Fruit fly (Drosophila melanogaster): Measurements from ENCODE around the gene stai.

The stai gene

dm6 chr2L:6090786-6091716, 9.1 kb upstream of the stai start, which contains the start of gene CG45075 (continued):
- TF ChIP-seq slbo (GFP tag; IDR thresholded peaks at IDR 0.05), result no peak
- TF ChIP-seq wor (GFP tag; IDR thresholded peaks at IDR 0.05), result no peak
- peak; percentile 38 for TF ChIP-seq nerfin-1 (tag; optimal IDR thresholded peaks at IDR 0.05)
- TF ChIP-seq abd-A (tag; optimal IDR thresholded peaks at IDR 0.05), result peak; percentile 1
- TF ChIP-seq pho (GFP tag; optimal IDR thresholded peaks at IDR 0.05), result no peak
- TF ChIP-seq Doc3 (GFP tag; IDR thresholded peaks at IDR 0.05; ENCODE audit: partially characterized antibody), result no peak
- TF ChIP-seq gt (GFP tag; IDR thresholded peaks at IDR 0.05), result no peak
- TF ChIP-seq CG1647 (GFP tag; optimal IDR thresholded peaks at IDR 0.05), result no peak
- peak; percentile 97 for TF ChIP-seq z (GFP tag; IDR thresholded peaks at IDR 0.05)
- no peak for TF ChIP-seq Bdp1 (GFP tag; optimal IDR thresholded peaks at IDR 0.05)
- peak in 1 of 3 experiments; percentile 27 for TF ChIP-seq Stat92E (GFP tag; optimal IDR thresholded peaks at IDR 0.05)
- no peak for TF ChIP-seq CG32772 (GFP tag; IDR thresholded peaks at IDR 0.05)
- TF ChIP-seq CG31441 (GFP tag; IDR thresholded peaks at IDR 0.05), result no peak; the same call in 1 of the 2 replicates
- no peak for TF ChIP-seq hb (GFP tag; IDR thresholded peaks at IDR 0.05; ENCODE audit: partially characterized antibody)
- no peak for TF ChIP-seq Fer2 (tag; optimal IDR thresholded peaks at IDR 0.05)
- no peak for TF ChIP-seq cas (GFP tag; IDR thresholded peaks at IDR 0.05)
- TF ChIP-seq crc (GFP tag; optimal IDR thresholded peaks at IDR 0.05), result no peak
- TF ChIP-seq pan (optimal IDR thresholded peaks at IDR 0.05), result no peak
- no peak for TF ChIP-seq pan (GFP tag; optimal IDR thresholded peaks at IDR 0.05 in 1 of 2, IDR thresholded peaks at IDR 0.05 in 1 of 2)
- TF ChIP-seq Hey (tag; optimal IDR thresholded peaks at IDR 0.05), result no peak
- no peak for TF ChIP-seq Hsf (GFP tag; optimal IDR thresholded peaks at IDR 0.05)
- TF ChIP-seq Mrtf (GFP tag; IDR thresholded peaks at IDR 0.05), result no peak
- peak; percentile 87; the same call in 1 of the 2 replicates for TF ChIP-seq chm (GFP tag; IDR thresholded peaks at IDR 0.05)
- peak; percentile 20 for TF ChIP-seq Blimp-1 (GFP tag; optimal IDR thresholded peaks at IDR 0.05)
- peak; percentile 10 for TF ChIP-seq HmgZ (tag; optimal IDR thresholded peaks at IDR 0.05)
- peak; percentile 61 for TF ChIP-seq sqz (GFP tag; optimal IDR thresholded peaks at IDR 0.05)
- TF ChIP-seq onecut (GFP tag; IDR thresholded peaks at IDR 0.05), result peak; percentile 31; the same call in 1 of the 2 replicates
- TF ChIP-seq CG11504 (tag; optimal IDR thresholded peaks at IDR 0.05), result no peak
- no peak for TF ChIP-seq tap (tag; optimal IDR thresholded peaks at IDR 0.05)
- no peak for TF ChIP-seq Lim3 (GFP tag; IDR thresholded peaks at IDR 0.05)
- no peak for TF ChIP-seq Ptx1 (GFP tag; IDR thresholded peaks at IDR 0.05)
- TF ChIP-seq Mes4 (GFP tag; optimal IDR thresholded peaks at IDR 0.05), result no peak
- no peak for TF ChIP-seq CG7987 (GFP tag; optimal IDR thresholded peaks at IDR 0.05)
- TF ChIP-seq run (tag; optimal IDR thresholded peaks at IDR 0.05), result no peak
- peak; percentile 19; the same call in 1 of the 2 replicates for TF ChIP-seq ara (GFP tag; IDR thresholded peaks at IDR 0.05)
- peak; percentile 54 for TF ChIP-seq sens (GFP tag)
- TF ChIP-seq org-1 (GFP tag; optimal IDR thresholded peaks at IDR 0.05), result no peak
- TF ChIP-seq CG31388 (GFP tag; optimal IDR thresholded peaks at IDR 0.05), result no peak
- no peak for TF ChIP-seq tup (GFP tag; optimal IDR thresholded peaks at IDR 0.05)
- TF ChIP-seq yki (optimal IDR thresholded peaks at IDR 0.05), result no peak
- peak; percentile 10 for TF ChIP-seq dmrt99B (tag; optimal IDR thresholded peaks at IDR 0.05)
- TF ChIP-seq CG14441 (GFP tag; IDR thresholded peaks at IDR 0.05), result no peak
- peak; percentile 0 for TF ChIP-seq CG14710 (tag; optimal IDR thresholded peaks at IDR 0.05)
- TF ChIP-seq lola (GFP tag; optimal IDR thresholded peaks at IDR 0.05), result no peak
- no peak for TF ChIP-seq CG11247 (GFP tag; IDR thresholded peaks at IDR 0.05)
- TF ChIP-seq CG7372 (GFP tag; IDR thresholded peaks at IDR 0.05), result no peak
- no peak for TF ChIP-seq CG4707 (GFP tag; optimal IDR thresholded peaks at IDR 0.05)
- TF ChIP-seq dysf (GFP tag; IDR thresholded peaks at IDR 0.05), result no peak
- no peak for TF ChIP-seq Usf (GFP tag; optimal IDR thresholded peaks at IDR 0.05)
- peak; percentile 94 for TF ChIP-seq CG5180 (GFP tag; optimal IDR thresholded peaks at IDR 0.05)

All from whole organism, embryonic.